Fruit fly (Drosophila melanogaster): ENCODE measurements around the gene CG12986.

The CG12986 gene

DNA sequence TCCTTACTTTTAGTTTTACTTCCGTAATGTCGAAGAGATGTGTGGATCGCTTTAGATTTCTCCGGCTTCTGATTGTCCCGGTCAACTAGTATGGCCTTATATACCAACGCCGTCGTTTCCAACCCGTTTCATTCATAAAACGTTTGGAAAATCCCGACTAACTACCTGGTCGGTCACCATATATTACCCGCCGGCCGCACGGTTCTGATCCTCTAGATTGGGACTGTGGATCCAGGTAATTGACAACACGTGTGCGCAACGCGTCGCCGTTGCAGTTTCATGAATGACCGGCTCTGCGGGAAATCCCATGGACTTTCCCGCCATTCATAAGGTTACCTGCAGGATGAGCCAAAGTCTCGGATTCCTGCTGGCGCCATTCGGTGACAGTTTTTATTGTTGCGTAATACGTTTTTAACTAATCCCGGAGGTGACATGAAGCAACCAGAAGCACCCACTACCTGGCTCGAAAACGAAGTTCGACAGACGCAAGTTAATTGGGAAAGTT, at the start of gene CG12986:
Gene CG12986 (minus strand): TSS at position 51 of the 505 bp plus-strand sequence.
- TF ChIP-seq noc (tag; optimal IDR thresholded peaks at IDR 0.05): no peak

DNA sequence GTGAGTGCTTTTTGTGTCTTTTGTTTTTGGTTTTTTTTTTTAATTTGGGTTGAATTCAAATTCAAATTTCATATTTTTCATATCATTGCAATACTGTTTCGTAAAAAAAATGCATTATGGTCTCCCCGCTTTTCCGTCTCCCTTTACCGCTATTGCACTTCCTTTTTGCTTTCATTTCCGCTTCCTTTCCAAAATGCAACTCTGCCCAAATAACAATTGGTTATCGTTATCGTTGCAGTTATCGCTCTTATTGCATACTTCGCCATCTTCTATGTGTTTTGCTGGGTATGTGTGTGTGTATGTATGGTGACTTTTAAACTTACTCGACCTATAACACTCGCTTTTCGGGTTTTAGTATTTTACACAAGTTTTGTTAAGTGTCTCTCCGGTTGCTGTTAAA, 45.6 kb upstream of the CG12986 start:
- no peak for TF ChIP-seq noc (tag; optimal IDR thresholded peaks at IDR 0.05)

DNA sequence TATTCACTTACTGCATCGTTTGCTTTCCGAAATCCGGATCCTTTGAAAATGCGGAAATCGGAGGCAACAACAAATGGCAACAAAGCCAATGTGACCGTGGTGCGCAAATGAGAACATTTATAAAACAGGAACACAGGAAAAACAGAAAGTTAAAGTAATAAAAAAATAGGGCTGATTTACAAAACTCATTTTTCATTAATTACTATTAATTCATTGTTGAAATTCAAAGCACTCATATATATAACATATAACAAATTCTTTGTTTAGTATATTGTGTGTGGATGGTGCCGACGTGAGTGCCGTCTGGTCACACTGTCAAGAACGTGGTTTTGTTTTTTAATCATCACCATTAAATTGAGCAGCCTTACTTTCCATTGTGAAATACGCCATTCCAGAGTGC, 41.2 kb upstream of the CG12986 start, which contains the start of the genes Arp8 and CG6769:
Gene Arp8 (minus strand): TSS at position 90 of the 400 bp plus-strand sequence.
Gene CG6769 (plus strand): TSS at position 292 of the 400 bp plus-strand sequence.
- no peak for TF ChIP-seq noc (tag; optimal IDR thresholded peaks at IDR 0.05)

DNA sequence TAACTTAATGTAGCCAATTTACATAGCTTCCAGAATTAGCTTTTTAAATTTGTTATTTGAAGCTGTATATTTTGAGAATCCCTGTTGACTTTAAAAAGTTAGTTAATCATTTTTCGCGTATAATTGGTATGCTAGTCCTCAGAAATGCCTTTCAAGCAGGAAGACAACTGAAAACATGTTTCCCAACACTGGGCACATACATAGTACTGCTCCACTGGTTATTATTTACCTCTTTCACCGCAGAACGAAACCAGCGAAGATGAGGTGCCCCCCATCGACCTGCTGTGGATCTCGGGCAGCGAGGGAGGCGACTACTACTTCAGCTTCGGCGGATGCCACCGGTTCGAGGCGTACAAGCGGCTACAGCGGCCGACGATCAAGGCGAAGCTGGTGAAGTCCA, 38.3 kb upstream of the CG12986 start:
- no peak for TF ChIP-seq noc (tag; optimal IDR thresholded peaks at IDR 0.05)

DNA sequence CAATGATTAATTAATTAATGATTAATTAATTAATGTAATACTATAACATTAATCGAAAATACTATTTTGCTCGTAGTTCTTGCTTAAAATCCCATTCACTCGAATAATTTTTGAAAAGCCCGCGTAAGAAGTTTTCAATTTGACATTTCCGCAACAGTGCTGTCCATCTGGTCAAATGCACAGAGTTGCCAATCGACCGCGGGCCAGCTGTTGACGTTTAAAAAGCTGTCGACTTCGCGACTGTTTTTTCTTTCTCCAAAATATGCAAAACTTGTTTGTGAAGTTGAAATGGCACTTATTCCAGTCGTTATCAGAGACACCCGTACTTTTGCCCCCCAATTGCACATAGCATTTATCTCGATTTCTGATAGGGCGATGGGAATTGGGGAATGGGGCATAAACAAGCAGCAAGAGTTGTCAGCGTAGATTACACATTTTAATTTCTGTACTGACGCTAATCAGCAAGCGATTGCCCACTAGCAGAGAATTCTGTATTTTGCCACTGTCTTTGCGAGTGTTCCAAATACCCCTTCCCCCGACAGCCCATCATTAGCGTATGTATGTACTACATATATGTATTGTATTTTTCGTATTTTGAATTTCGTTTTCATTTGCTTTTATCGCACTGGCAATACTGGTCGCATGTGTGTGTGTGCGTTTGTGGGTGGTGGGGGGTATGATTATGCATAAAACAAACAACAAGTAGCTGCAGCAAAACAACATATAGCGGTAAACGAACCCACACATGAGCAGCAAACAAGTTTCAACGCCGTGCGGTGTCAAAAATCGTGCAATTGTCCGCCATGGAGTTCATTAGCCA, 37.2 kb upstream of the CG12986 start, which contains the start of gene Srx:
Gene Srx (plus strand): TSS at position 517 of the 820 bp plus-strand sequence.
- peak; percentile 54 for TF ChIP-seq noc (tag; optimal IDR thresholded peaks at IDR 0.05)

DNA sequence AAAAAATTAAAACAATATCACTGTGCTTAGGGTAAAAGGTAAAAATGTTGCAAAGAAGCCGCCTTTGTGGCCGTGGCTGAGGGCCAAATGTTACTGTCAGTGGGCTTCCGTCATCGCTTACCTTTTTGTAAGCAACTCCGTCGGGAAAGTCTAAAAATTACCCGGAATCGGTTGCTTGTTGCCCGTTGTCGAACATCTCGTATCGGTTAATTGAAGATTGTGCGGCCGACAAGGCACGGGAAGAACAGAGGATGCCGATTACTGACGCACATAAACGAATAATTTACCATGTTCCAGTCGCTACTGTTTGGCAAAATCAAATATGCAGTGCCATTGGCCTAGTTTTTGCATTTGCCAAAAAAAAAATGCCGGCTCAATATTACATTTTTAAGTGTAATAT, 36.5 kb upstream of the CG12986 start, which contains the start of gene Mco4:
Gene Mco4 (minus strand): TSS at position 101 of the 400 bp plus-strand sequence.
- TF ChIP-seq noc (tag; optimal IDR thresholded peaks at IDR 0.05): no peak

DNA sequence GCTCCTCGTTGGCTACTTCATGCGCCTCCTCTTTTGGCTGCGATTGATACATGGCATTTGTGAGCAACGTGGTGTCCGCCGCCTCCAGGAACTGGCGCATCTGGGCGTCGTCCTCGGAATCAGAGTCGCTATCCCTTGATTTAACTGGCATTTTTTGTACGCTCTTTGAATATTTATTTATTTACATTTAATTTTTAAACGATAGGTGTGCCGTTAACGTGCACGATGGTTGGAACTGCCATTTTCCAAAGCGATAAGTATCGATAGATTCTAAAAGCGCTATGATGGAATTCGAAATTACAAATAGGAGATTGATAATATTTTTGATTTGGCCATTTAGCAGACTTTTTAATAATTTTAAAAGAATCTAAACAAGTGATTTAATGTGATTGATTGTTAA, 33.0 kb upstream of the CG12986 start, which contains the start of gene CG32554:
Gene CG32554 (minus strand): TSS at position 229 of the 400 bp plus-strand sequence.
- TF ChIP-seq noc (tag; optimal IDR thresholded peaks at IDR 0.05): no peak

DNA sequence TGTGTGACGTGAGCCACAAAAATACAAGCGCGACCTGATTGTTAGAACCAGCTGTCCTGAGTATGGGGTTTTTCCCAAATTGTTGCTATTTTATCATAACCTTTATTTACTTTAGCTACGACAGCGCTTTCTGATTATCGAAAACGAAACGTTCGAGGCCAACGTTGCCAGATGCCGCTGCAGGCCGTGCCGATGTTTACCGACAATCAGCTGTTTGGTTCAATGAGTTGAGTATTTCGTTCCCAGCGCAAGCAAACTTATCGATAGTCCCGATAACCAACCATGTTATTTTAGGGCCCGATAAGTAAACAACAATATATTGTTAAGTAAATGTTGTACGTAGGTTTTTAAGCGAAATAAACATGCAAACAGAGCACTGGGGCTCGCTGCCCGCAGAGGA, 30.7 kb upstream of the CG12986 start, which contains the start of the genes CG15814 and Spt7:
Gene CG15814 (minus strand): TSS at position 164 of the 400 bp plus-strand sequence.
Gene Spt7 (plus strand): TSS at position 282 of the 400 bp plus-strand sequence.
- TF ChIP-seq noc (tag; optimal IDR thresholded peaks at IDR 0.05): peak; percentile 45

DNA sequence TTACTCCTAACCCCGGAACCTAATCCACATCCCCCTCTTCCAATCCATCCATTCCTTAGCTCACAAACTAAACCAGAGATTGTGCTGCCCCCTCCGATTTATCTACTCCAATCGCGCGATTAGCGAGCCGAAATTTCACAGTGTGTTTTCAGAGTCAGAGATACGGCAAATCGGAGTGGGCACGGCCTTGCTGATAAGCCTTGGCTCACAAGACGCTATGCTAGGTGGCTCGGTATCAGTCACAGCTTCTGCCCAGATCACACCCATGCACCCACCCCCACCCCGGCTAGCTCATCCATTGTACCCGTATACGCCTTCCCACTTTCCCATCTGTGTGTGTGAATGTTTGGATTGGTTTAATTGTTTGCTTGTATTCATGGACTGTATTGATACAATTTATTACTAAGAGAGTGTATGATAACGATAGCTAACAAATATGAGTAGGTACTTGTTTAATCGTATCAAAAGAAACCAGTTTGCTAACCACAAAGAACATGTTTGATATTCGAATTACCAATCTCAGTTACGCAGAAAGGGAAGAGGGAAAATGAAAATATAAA, 26.4 kb upstream of the CG12986 start:
- no peak for TF ChIP-seq noc (tag; optimal IDR thresholded peaks at IDR 0.05)

DNA sequence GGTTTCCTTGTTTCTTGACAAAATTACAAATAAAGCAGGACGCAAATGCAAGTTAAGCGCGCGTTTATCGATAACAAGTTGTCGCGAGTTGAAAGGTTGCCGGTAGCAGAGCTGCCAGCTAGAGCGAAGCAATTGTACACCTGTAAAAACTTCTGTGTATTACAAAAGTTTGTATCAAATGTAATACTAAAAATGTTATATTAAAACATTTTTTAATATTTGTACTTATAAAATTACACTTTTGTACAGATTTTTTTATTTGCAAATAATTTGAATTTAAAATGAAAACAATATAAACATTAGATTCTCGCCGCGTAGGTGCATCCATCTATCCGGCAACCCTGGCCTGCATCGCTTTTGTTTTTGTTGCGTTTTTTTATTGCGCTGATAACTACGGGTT, 25.1 kb upstream of the CG12986 start, which contains the start of the genes CG8142 and Ucp4A:
Gene CG8142 (minus strand): TSS at position 82 of the 400 bp plus-strand sequence.
Gene Ucp4A (plus strand): TSS at position 327 of the 400 bp plus-strand sequence.
- peak; percentile 81 for TF ChIP-seq noc (tag; optimal IDR thresholded peaks at IDR 0.05)

DNA sequence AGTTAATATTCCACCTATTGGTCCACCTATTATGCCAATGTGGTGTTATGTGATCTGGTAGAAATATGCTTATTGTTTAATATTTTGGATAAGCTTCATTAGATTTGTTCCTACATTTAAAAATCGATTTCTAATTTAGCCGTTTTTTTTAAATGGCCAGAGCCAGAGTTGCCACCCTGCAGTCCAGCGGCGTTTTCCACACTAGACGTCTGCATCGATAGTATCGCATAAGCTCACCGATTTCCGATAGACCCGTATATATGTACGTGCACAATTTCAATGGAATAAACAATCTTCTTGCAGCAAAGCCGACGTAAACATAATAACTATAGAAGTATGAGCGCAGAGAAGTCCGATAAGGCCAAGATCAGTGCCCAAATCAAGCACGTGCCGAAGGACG, 22.4 kb upstream of the CG12986 start, which contains the start of gene Taf9:
Gene Taf9 (plus strand): TSS at position 239 of the 400 bp plus-strand sequence.
- no peak for TF ChIP-seq noc (tag; optimal IDR thresholded peaks at IDR 0.05)

DNA sequence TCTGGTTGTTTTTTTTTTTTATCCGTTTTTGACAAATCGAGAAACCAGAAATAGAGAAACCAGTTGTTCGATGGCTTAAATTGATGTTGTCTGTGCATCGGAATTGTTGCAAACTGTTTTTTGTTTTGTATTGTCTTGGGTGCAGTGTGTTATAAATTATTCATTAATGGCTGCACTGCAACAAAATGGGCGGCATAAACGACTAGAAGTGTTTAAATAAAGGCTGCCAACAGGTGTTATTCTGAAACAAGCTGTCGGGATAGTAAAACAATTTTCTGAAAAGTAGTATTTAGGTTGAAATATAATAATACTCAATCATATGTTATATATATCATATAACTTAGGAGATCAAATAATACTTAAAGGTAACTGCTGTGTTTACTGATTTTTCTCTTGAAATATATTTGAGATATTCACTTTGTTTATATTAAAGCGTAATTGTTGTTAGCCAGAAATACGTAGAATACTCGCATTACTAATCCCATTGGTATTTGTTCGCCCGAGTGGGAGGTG, 17.0 kb upstream of the CG12986 start:
- TF ChIP-seq noc (tag; optimal IDR thresholded peaks at IDR 0.05): no peak

DNA sequence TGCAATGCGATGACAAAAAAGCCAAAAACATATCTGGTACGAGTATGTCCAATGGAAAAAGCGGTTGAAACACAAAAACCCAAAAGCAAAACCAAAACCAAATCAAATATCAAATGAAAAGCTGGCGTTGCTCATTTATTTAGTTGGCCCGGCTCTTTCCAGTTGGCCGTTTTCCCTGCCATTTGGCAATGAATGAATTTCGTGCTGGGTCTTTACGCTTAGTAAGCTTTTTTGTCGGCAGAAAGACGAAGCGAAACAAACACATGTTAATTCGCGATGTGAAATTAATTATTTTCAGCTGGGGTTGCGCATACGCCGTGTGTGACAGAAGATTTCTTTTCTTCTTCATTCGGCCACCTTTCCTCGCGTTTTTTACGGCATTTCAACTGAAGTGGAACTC, 15.3 kb upstream of the CG12986 start:
- no peak for TF ChIP-seq noc (tag; optimal IDR thresholded peaks at IDR 0.05)

DNA sequence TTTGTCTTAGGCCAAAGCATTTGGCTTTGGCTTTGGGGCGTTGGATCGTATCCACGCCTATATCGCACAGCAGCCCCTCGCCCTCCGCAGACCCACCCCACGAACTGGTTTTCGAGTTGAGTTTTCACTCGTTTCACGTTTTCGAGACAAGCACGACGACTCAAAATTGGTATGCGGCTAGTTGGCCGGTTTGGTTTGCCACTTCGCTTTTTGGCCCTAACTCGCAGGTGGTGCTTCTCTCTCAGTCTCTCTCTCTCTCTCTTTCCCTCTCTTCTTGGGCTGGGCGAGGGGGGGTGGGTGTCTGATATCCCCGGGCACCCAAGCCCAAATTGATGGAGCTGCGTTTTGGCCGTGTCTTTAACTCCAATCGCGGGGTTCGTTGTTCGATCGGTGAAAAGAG, 14.5 kb upstream of the CG12986 start:
- no peak for TF ChIP-seq noc (tag; optimal IDR thresholded peaks at IDR 0.05)

DNA sequence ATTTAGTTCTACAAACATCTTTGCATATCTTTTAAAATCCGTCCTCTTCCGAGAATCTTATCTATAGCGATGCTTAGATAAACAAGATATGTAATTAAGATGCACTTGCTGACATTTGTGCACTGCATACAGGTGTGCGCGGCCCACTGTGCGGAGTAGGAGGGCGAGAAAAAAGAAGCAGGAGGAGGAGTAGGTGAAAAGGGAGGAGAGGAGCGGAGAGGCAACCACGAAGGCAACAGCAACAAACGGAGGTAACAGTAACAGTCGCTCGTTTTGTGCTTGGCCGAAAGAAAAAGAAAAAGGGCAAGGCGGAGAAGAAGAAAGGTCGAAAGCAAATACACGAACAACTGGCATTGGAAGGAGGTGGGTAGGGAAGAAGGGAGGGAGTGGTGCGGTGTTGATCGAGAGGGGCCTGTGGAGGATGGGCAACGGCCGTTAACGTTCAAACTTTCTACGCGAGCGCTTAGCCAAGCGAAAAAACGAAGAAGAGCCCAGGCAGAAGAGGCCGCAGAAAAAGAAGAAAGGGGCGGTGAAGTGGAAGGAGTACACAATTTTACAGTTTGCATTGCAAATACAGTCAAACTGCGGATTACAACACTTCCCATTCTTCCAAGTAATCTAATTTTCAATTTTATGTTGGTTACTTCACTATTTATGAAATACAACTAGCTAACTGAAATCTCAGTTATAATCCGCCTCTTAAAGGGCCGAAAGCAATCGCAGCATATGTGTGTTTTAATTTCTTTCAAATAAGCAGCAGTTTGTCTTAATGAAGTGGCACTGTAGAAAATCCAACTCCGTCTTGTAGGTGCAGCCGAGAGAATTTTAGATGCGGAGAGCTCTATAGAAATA, 12.9 kb upstream of the CG12986 start:
- no peak for TF ChIP-seq noc (tag; optimal IDR thresholded peaks at IDR 0.05)
